Worm (Caenorhabditis elegans) whole organism, young adult: ENCODE results near the gene W09G10.9.

Source experiments
- F22D6.2 ChIP-seq: sonication (generic microtip); optimal IDR thresholded peaks from 2 replicates; lab custom pipeline; 2016; ENCODE audit warnings: mild to moderate bottlenecking, missing genetic modification characterization, missing compliant biosample characterization
- F33H1.4 ChIP-seq: fragments of 200-800 bp; sonication (Bioruptor generic); IDR thresholded peaks from 2 replicates; pipeline ENCODE4 v1.3.6; 2022; ENCODE audit warnings: missing genetic modification reagents, missing genetic modification characterization, missing compliant biosample characterization
- Y79H2A.3 ChIP-seq: fragments of 200-800 bp; sonication (Bioruptor generic); conservative IDR thresholded peaks from 2 replicates; pipeline ENCODE4 v1.3.6; 2022; ENCODE audit warnings: missing genetic modification reagents, missing genetic modification characterization, missing compliant biosample characterization
- ceh-40 ChIP-seq: fragments of 200-800 bp; sonication (Bioruptor generic); IDR thresholded peaks from 2 replicates; pipeline ENCODE4 v1.3.6; 2022; ENCODE audit warnings: missing genetic modification characterization, missing compliant biosample characterization
- egl-18 ChIP-seq: fragments of 200-800 bp; sonication (Bioruptor generic); IDR thresholded peaks from 2 replicates; pipeline ENCODE4 v1.3.6; 2022; ENCODE audit warnings: missing genetic modification reagents, missing genetic modification characterization, missing compliant biosample characterization
- madf-8 ChIP-seq: fragments of 200-800 bp; sonication (Bioruptor generic); conservative IDR thresholded peaks from 2 replicates; pipeline ENCODE4 v1.3.6; 2022; ENCODE audit warnings: missing genetic modification reagents, missing genetic modification characterization, missing compliant biosample characterization
- nfya-1 ChIP-seq: sonication (generic microtip); optimal IDR thresholded peaks from 2 replicates; lab custom pipeline; 2017; ENCODE audit warnings: antibody characterized with exemption, missing compliant biosample characterization, missing genetic modification characterization, borderline replicate concordance; ENCODE audit not compliant: insufficient read depth
- nhr-179 ChIP-seq: sonication (generic microtip); optimal IDR thresholded peaks from 2 replicates; lab custom pipeline; 2016; ENCODE audit warnings: mild to moderate bottlenecking, missing genetic modification characterization, missing compliant biosample characterization
- pbrm-1 ChIP-seq: fragments of 200-800 bp; sonication (Bioruptor generic); IDR thresholded peaks from 2 replicates; pipeline ENCODE4 v1.3.6; 2022; ENCODE audit warnings: missing genetic modification reagents, missing genetic modification characterization, missing compliant biosample characterization
- unc-62 ChIP-seq: fragments of 150-350 bp; optimal IDR thresholded peaks from 2 replicates; lab custom pipeline; 2014; ENCODE audit warnings: missing biosample characterization, missing genetic modification reagents, missing genetic modification characterization

ce11 chrII:3481584-3481983, 40.0 kb upstream of the W09G10.9 start, which contains the start of gene Y49F6B.8:
- TF ChIP-seq unc-62 (no peak), pbrm-1 (GFP tag; lab: Robert Waterston, UW) (no peak), Y79H2A.3 (GFP tag; lab: Robert Waterston, UW) (no peak), F22D6.2 (tag; lab: Kevin White, UChicago) (no peak), nfya-1 (tag; lab: Kevin White, UChicago) (no peak), nhr-179 (tag; lab: Kevin White, UChicago) (no peak), egl-18 (no peak), madf-8 (GFP tag; lab: Robert Waterston, UW) (no peak), ceh-40 (GFP tag; lab: Robert Waterston, UW) (no peak), F33H1.4 (GFP tag; lab: Robert Waterston, UW) (no peak)
